Worm (Caenorhabditis elegans): ENCODE results near the gene K09C8.8.

K09C8.8 gene

ce11 chrX:11007393-11007792 lies 36.7 kb downstream of the K09C8.8 start:
- TF ChIP-seq unc-62 (GFP tag; optimal IDR thresholded peaks at IDR 0.05), result no peak

ce11 chrX:11008052-11008451 lies 37.3 kb downstream of the K09C8.8 start, which contains the start of gene del-5:
Gene del-5 (minus strand): TSS chrX:11008181.
- TF ChIP-seq unc-62 (GFP tag; optimal IDR thresholded peaks at IDR 0.05), result no peak

ce11 chrX:11008954-11009353 lies 38.2 kb downstream of the K09C8.8 start, which contains the start of gene ttr-31:
Gene ttr-31 (minus strand): TSS chrX:11009054.
- no peak for TF ChIP-seq unc-62 (GFP tag; optimal IDR thresholded peaks at IDR 0.05)

- TF ChIP-seq unc-62 (GFP tag; optimal IDR thresholded peaks at IDR 0.05), result no peak
Measured at ce11 chrX:11010565-11010964, 39.8 kb downstream of the K09C8.8 start, which contains the start of gene F58A3.4. Gene F58A3.4 (minus strand): TSS chrX:11010665.

ce11 chrX:11012337-11012736 lies 41.6 kb downstream of the K09C8.8 start, which contains the start of gene F58A3.3:
Gene F58A3.3 (plus strand): TSS chrX:11012637.
- TF ChIP-seq unc-62 (GFP tag; optimal IDR thresholded peaks at IDR 0.05), result no peak

ce11 chrX:11014394-11015280 lies 43.9 kb downstream of the K09C8.8 start:
- TF ChIP-seq unc-62 (GFP tag; optimal IDR thresholded peaks at IDR 0.05), result no peak

ce11 chrX:11016100-11016499 lies 45.4 kb downstream of the K09C8.8 start, which contains the start of gene egl-15:
Gene egl-15 (plus strand): TSS chrX:11016400.
- no peak for TF ChIP-seq unc-62 (GFP tag; optimal IDR thresholded peaks at IDR 0.05)
